Comparison of ENCODE assay signal across 2 worm cellular contexts in the genomic region with DNA sequence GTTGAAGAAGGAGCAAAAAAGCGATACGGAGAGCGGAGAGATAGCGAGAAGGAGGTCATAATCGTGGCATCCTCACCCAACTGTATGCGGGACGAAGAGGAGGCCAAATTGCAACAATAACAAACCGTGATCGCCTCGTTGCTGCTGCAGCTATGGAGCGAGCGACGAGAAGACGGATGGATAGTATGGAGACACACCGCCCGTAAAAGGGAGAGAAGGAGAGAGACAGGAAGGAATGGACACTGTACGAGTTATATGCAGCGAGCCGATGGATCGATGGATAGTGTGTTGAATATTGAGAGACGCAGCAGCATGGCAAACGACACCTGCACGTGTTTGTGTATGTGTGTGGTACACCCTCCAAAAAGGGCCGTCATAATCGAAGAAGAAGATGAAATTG.
A peak's percentile ranks its signal among the peaks of the same experiment; 100 is the strongest.
TF ChIP-seq lines count a peak whose summit lies in the region.

No protein-coding gene starts in this region.

TF ChIP-seq in whole organism, L1 larva, 84 proteins besides CTCF, POLR2A, EP300 and RAD21 (continued from another document):
- TF ChIP-seq snpc-4 (tag; optimal IDR thresholded peaks at IDR 0.05; lab: Kevin White, UChicago) (no peak), lsy-2 (tag; optimal IDR thresholded peaks at IDR 0.05; lab: Kevin White, UChicago) (no peak), lin-39 (tag; optimal IDR thresholded peaks at IDR 0.05; lab: Kevin White, UChicago) (no peak), alr-1 (tag; optimal IDR thresholded peaks at IDR 0.05; lab: Kevin White, UChicago; ENCODE audit: borderline replicate concordance) (no peak), C04F5.9 (tag; optimal IDR thresholded peaks at IDR 0.05; lab: Kevin White, UChicago) (no peak), zip-4 (GFP tag; optimal IDR thresholded peaks at IDR 0.05; lab: Kevin White, UChicago) (no peak), ama-1 (optimal IDR thresholded peaks at IDR 0.05; lab: Kevin White, UChicago) (no peak), nhr-20 (tag; optimal IDR thresholded peaks at IDR 0.05; lab: Kevin White, UChicago) (no peak), nhr-71 (tag; optimal IDR thresholded peaks at IDR 0.05; lab: Kevin White, UChicago) (peak; percentile 6), xbp-1 (tag; optimal IDR thresholded peaks at IDR 0.05; lab: Kevin White, UChicago) (no peak), snu-23 (GFP tag; optimal IDR thresholded peaks at IDR 0.05; lab: Kevin White, UChicago) (peak; percentile 30), nhr-19 (GFP tag; conservative IDR thresholded peaks at IDR 0.05; lab: Robert Waterston, UW) (no peak), blmp-1 (tag; optimal IDR thresholded peaks at IDR 0.05; lab: Kevin White, UChicago) (peak; percentile 38), mep-1 (tag; optimal IDR thresholded peaks at IDR 0.05; lab: Kevin White, UChicago) (peak; percentile 48), lin-14 (GFP tag; optimal IDR thresholded peaks at IDR 0.05; lab: Kevin White, UChicago) (peak; percentile 43), ceh-82 (tag; optimal IDR thresholded peaks at IDR 0.05; lab: Kevin White, UChicago) (no peak)

TF ChIP-seq in whole organism, late embryonic, 69 proteins besides CTCF, POLR2A, EP300 and RAD21 (continued from another document):
- TF ChIP-seq sdc-2 (tag; optimal IDR thresholded peaks at IDR 0.05; lab: Kevin White, UChicago): peak; percentile 68
- peak; percentile 39 for TF ChIP-seq ceh-34 (tag; optimal IDR thresholded peaks at IDR 0.05; lab: Kevin White, UChicago)
